Fruit fly (Drosophila melanogaster): ENCODE measurements around the gene CG33912.

Gene CG33912

dm6 chr3L:20713800-20714199, 41.7 kb downstream of the CG33912 start, which contains the start of gene CG34260:
CG34260 (plus strand) TSS chr3L:20714100.
- TF ChIP-seq Antp (GFP tag; optimal IDR thresholded peaks at IDR 0.05) (no peak), CG1529 (GFP tag; optimal IDR thresholded peaks at IDR 0.05) (no peak), sima (GFP tag; optimal IDR thresholded peaks at IDR 0.05) (no peak), sna (GFP tag; IDR thresholded peaks at IDR 0.05; ENCODE audit: partially characterized antibody) (no peak), CG7372 (GFP tag; IDR thresholded peaks at IDR 0.05) (no peak), nmo (GFP tag; optimal IDR thresholded peaks at IDR 0.05) (no peak), phol (tag; optimal IDR thresholded peaks at IDR 0.05) (no peak), CG14965 (GFP tag; optimal IDR thresholded peaks at IDR 0.05; ENCODE audit: borderline replicate concordance) (no peak), Dp (GFP tag; optimal IDR thresholded peaks at IDR 0.05) (no peak)

dm6 chr3L:20711397-20711796, 44.1 kb downstream of the CG33912 start:
- TF ChIP-seq CG9215 (GFP tag; IDR thresholded peaks at IDR 0.05) (no peak), Deaf1 (tag; optimal IDR thresholded peaks at IDR 0.05) (peak; percentile 11), dmrt99B (tag; optimal IDR thresholded peaks at IDR 0.05) (peak; percentile 35), CG18764 (GFP tag; optimal IDR thresholded peaks at IDR 0.05) (peak; percentile 45), CG17328 (GFP tag; IDR thresholded peaks at IDR 0.05) (peak; percentile 23; the same call in 1 of the 2 replicates), disco-r (GFP tag; optimal IDR thresholded peaks at IDR 0.05) (peak; percentile 70), CG13424 (tag; optimal IDR thresholded peaks at IDR 0.05) (peak; percentile 78), CG17359 (tag; optimal IDR thresholded peaks at IDR 0.05) (peak; percentile 60), CG11723 (GFP tag; optimal IDR thresholded peaks at IDR 0.05) (peak; percentile 38), CG17829 (tag; optimal IDR thresholded peaks at IDR 0.05) (peak; percentile 64), ssp (GFP tag; IDR thresholded peaks at IDR 0.05) (no peak; the same call in 1 of the 2 replicates), CG4854 (GFP tag; optimal IDR thresholded peaks at IDR 0.05) (peak; percentile 64), CG6791 (GFP tag; IDR thresholded peaks at IDR 0.05; ENCODE audit: partially characterized antibody) (peak; percentile 59; the same call in 1 of the 3 replicates), CoRest (tag; optimal IDR thresholded peaks at IDR 0.05) (peak; percentile 61), fu2 (GFP tag; optimal IDR thresholded peaks at IDR 0.05) (peak; percentile 24), crol (GFP tag; IDR thresholded peaks at IDR 0.05) (no peak), CG17361 (GFP tag; IDR thresholded peaks at IDR 0.05) (peak; percentile 41; the same call in 1 of the 3 replicates), mam (GFP tag; optimal IDR thresholded peaks at IDR 0.05) (peak; percentile 32), E2f1 (GFP tag; IDR thresholded peaks at IDR 0.05) (peak; percentile 57; the same call in 1 of the 2 replicates), nau (GFP tag; optimal IDR thresholded peaks at IDR 0.05) (peak; percentile 31), HLH54F (GFP tag; optimal IDR thresholded peaks at IDR 0.05) (peak; percentile 41), tap (tag; optimal IDR thresholded peaks at IDR 0.05) (no peak), NC2β (GFP tag; optimal IDR thresholded peaks at IDR 0.05) (peak; percentile 35), chinmo (GFP tag; IDR thresholded peaks at IDR 0.05; ENCODE audit: partially characterized antibody) (0 out of 4 replicates have a peak, but pooled peaks have one; percentile 13), CG3163 (GFP tag; optimal IDR thresholded peaks at IDR 0.05) (peak; percentile 16), sqz (GFP tag; optimal IDR thresholded peaks at IDR 0.05) (peak; percentile 16), nerfin-1 (tag; optimal IDR thresholded peaks at IDR 0.05) (peak; percentile 38), Meics (GFP tag; optimal IDR thresholded peaks at IDR 0.05) (peak; percentile 65), CG5180 (GFP tag; optimal IDR thresholded peaks at IDR 0.05) (peak; percentile 3), CG6765 (GFP tag; optimal IDR thresholded peaks at IDR 0.05) (peak; percentile 18), CG12744 (GFP tag; optimal IDR thresholded peaks at IDR 0.05) (no peak), CG31224 (GFP tag; IDR thresholded peaks at IDR 0.05) (0 out of 2 replicates have a peak, but pooled peaks have one; percentile 24), CG30431 (GFP tag; optimal IDR thresholded peaks at IDR 0.05) (peak; percentile 2), Opbp (GFP tag; IDR thresholded peaks at IDR 0.05; ENCODE audit: partially characterized antibody) (peak; percentile 57; the same call in 2 of the 3 replicates), Xbp1 (GFP tag; optimal IDR thresholded peaks at IDR 0.05) (peak; percentile 82), NC2α (GFP tag; optimal IDR thresholded peaks at IDR 0.05) (no peak), CG16815 (GFP tag; optimal IDR thresholded peaks at IDR 0.05) (peak; percentile 3), CG32767 (GFP tag; IDR thresholded peaks at IDR 0.05) (no peak), Hmr (GFP tag; optimal IDR thresholded peaks at IDR 0.05) (peak; percentile 74), CG17568 (GFP tag; optimal IDR thresholded peaks at IDR 0.05) (peak; percentile 55)

Measured in whole organism, embryonic.